Worm (Caenorhabditis elegans): Measurements from ENCODE around the gene acs-5.

Gene acs-5

ce11 chrIII:13548982-13549381 is 5.6 kb upstream of the acs-5 start, which contains the start of gene mmad-1:
Gene mmad-1, minus strand, starts transcription at chrIII:13549005.
- TF ChIP-seq hlh-11 (tag; optimal IDR thresholded peaks at IDR 0.05) (peak; percentile 87), daf-16 (GFP tag; optimal IDR thresholded peaks at IDR 0.05) (peak in 1 of 2 experiments; percentile 16), daf-16 (tag; optimal IDR thresholded peaks at IDR 0.05) (peak; percentile 87), ama-1 (optimal IDR thresholded peaks at IDR 0.05) (peak; percentile 31), egl-27 (tag; optimal IDR thresholded peaks at IDR 0.05) (no peak), nhr-28 (tag; optimal IDR thresholded peaks at IDR 0.05) (peak; percentile 58), D1046.2 (GFP tag; IDR thresholded peaks at IDR 0.05) (no peak), arid-1 (GFP tag; conservative IDR thresholded peaks at IDR 0.05) (0 out of 2 replicates have a peak, but pooled peaks have one; percentile 16), mxl-3 (GFP tag; optimal IDR thresholded peaks at IDR 0.05) (peak; percentile 6), dmd-6 (GFP tag; IDR thresholded peaks at IDR 0.05) (peak; percentile 78), unc-130 (GFP tag; optimal IDR thresholded peaks at IDR 0.05) (no peak), mdt-29 (GFP tag; IDR thresholded peaks at IDR 0.05) (peak; percentile 44; the same call in 1 of the 2 replicates), hlh-30 (tag; optimal IDR thresholded peaks at IDR 0.05; ENCODE audit: insufficient read depth) (peak; percentile 84), hmg-1.1 (GFP tag; IDR thresholded peaks at IDR 0.05) (peak; percentile 54), zfp-3 (GFP tag; conservative IDR thresholded peaks at IDR 0.05) (0 out of 2 replicates have a peak, but pooled peaks have one; percentile 35), mep-1 (tag; optimal IDR thresholded peaks at IDR 0.05) (peak; percentile 47), nhr-6 (tag; optimal IDR thresholded peaks at IDR 0.05) (peak; percentile 59), hif-1 (tag; optimal IDR thresholded peaks at IDR 0.05) (peak in 1 of 2 experiments; percentile 76), dpl-1 (GFP tag; optimal IDR thresholded peaks at IDR 0.05) (no peak), dve-1 (tag; optimal IDR thresholded peaks at IDR 0.05; ENCODE audit: insufficient read depth) (peak; percentile 84), unc-62 (GFP tag; optimal IDR thresholded peaks at IDR 0.05 in 1 of 2) (peak in 1 of 2 experiments; percentile 46), unc-62 (tag; optimal IDR thresholded peaks at IDR 0.05) (no peak), mes-2 (tag; optimal IDR thresholded peaks at IDR 0.05; ENCODE audit: poor library complexity, severe bottlenecking) (peak; percentile 43), lsy-2 (tag; optimal IDR thresholded peaks at IDR 0.05) (peak; percentile 19 to 64), ztf-7 (tag; optimal IDR thresholded peaks at IDR 0.05) (peak; percentile 3), F44E2.7 (GFP tag; IDR thresholded peaks at IDR 0.05) (no peak), ceh-28 (tag; optimal IDR thresholded peaks at IDR 0.05) (no peak), ctbp-1 (GFP tag; IDR thresholded peaks at IDR 0.05) (0 out of 2 replicates have a peak, but pooled peaks have one; percentile 55), php-3 (GFP tag; IDR thresholded peaks at IDR 0.05) (peak; percentile 63; the same call in 1 of the 2 replicates), spr-3 (GFP tag; optimal IDR thresholded peaks at IDR 0.05) (no peak), mxl-2 (GFP tag; conservative IDR thresholded peaks at IDR 0.05) (no peak), nhr-11 (tag; optimal IDR thresholded peaks at IDR 0.05) (peak; percentile 36), rbr-2 (tag; optimal IDR thresholded peaks at IDR 0.05) (peak; percentile 35), skn-1 (tag; optimal IDR thresholded peaks at IDR 0.05) (no peak), nhr-102 (tag; optimal IDR thresholded peaks at IDR 0.05) (peak; percentile 44), ceh-20 (GFP tag; IDR thresholded peaks at IDR 0.05) (0 out of 2 replicates have a peak, but pooled peaks have one; percentile 17), lin-15B (tag; optimal IDR thresholded peaks at IDR 0.05) (no peak), mdl-1 (tag; optimal IDR thresholded peaks at IDR 0.05) (peak in 1 of 2 experiments; percentile 62), set-16 (GFP tag; IDR thresholded peaks at IDR 0.05) (no peak)

- TF ChIP-seq vab-7 (GFP tag; IDR thresholded peaks at IDR 0.05) (no peak), ceh-20 (GFP tag; IDR thresholded peaks at IDR 0.05) (0 out of 2 replicates have a peak, but pooled peaks have one; percentile 26), nhr-76 (tag; optimal IDR thresholded peaks at IDR 0.05) (no peak), lin-1 (GFP tag; IDR thresholded peaks at IDR 0.05) (peak; percentile 11; the same call in 1 of the 2 replicates), mep-1 (tag; optimal IDR thresholded peaks at IDR 0.05) (peak; percentile 22), zfp-3 (GFP tag; conservative IDR thresholded peaks at IDR 0.05) (0 out of 2 replicates have a peak, but pooled peaks have one; percentile 43), hlh-11 (tag; optimal IDR thresholded peaks at IDR 0.05) (peak; percentile 31), hmg-1.1 (GFP tag; IDR thresholded peaks at IDR 0.05) (0 out of 2 replicates have a peak, but pooled peaks have one; percentile 14), lin-38 (GFP tag; IDR thresholded peaks at IDR 0.05) (no peak), lim-7 (GFP tag; IDR thresholded peaks at IDR 0.05) (0 out of 2 replicates have a peak, but pooled peaks have one; percentile 24), daf-16 (GFP tag; optimal IDR thresholded peaks at IDR 0.05) (no peak), daf-16 (tag; optimal IDR thresholded peaks at IDR 0.05) (peak; percentile 17), php-3 (GFP tag; IDR thresholded peaks at IDR 0.05) (no peak), T20F7.1 (GFP tag; optimal IDR thresholded peaks at IDR 0.05) (peak; percentile 22), nhr-10 (tag; optimal IDR thresholded peaks at IDR 0.05) (no peak), T26A8.4 (GFP tag; IDR thresholded peaks at IDR 0.05) (peak; percentile 25; the same call in 1 of the 2 replicates)
Observed at ce11 chrIII:13546537-13546936, 3.2 kb upstream of the acs-5 start, which contains the start of gene Y76A2B.4. Gene Y76A2B.4, minus strand, starts transcription at chrIII:13546777.

Measured in whole organism, L4 larva.